Worm (Caenorhabditis elegans) whole organism, young adult: Measurements from ENCODE around the gene tin-9.2.

ENCODE experiments used
- B0336.3 ChIP-seq: fragments of 200-800 bp; sonication (Bioruptor generic); IDR thresholded peaks from 2 replicates; pipeline ENCODE4 v1.3.6; 2022; ENCODE audit warnings: missing genetic modification characterization, missing compliant biosample characterization
- D2030.7 ChIP-seq: fragments of 200-800 bp; sonication (Bioruptor generic); IDR thresholded peaks from 2 replicates; pipeline ENCODE4 v1.3.6; 2022; ENCODE audit warnings: missing genetic modification reagents, missing genetic modification characterization, missing compliant biosample characterization
- F10E7.11 ChIP-seq: sonication (generic microtip); optimal IDR thresholded peaks from 2 replicates; lab custom pipeline; 2017; ENCODE audit warnings: mild to moderate bottlenecking, missing genetic modification characterization, moderate library complexity, missing compliant biosample characterization
- F22D6.2 ChIP-seq: sonication (generic microtip); optimal IDR thresholded peaks from 2 replicates; lab custom pipeline; 2016; ENCODE audit warnings: mild to moderate bottlenecking, missing genetic modification characterization, missing compliant biosample characterization
- F23B12.7 ChIP-seq: sonication (generic microtip); optimal IDR thresholded peaks from 2 replicates; lab custom pipeline; 2017; ENCODE audit warnings: missing genetic modification characterization, mild to moderate bottlenecking, missing compliant biosample characterization, antibody characterized with exemption, moderate library complexity; ENCODE audit not compliant: insufficient read depth
- F57C9.4 ChIP-seq: sonication (generic microtip); optimal IDR thresholded peaks from 2 replicates; lab custom pipeline; 2017; ENCODE audit warnings: mild to moderate bottlenecking, missing genetic modification characterization, missing compliant biosample characterization
- K11D2.4 ChIP-seq: fragments of 200-800 bp; sonication (Bioruptor generic); IDR thresholded peaks from 2 replicates; pipeline ENCODE4 v1.3.6; 2022; ENCODE audit warnings: missing genetic modification reagents, missing genetic modification characterization, missing compliant biosample characterization
- K12H6.12 ChIP-seq: fragments of 200-800 bp; sonication (Bioruptor generic); optimal IDR thresholded peaks from 2 replicates; lab custom pipeline; 2018; ENCODE audit warnings: mild to moderate bottlenecking, missing genetic modification characterization, missing compliant biosample characterization
- T26A5.8 ChIP-seq: sonication (generic microtip); optimal IDR thresholded peaks from 2 replicates; lab custom pipeline; 2016; ENCODE audit warnings: missing genetic modification characterization, missing compliant biosample characterization
- Y67H2A.10 ChIP-seq: fragments of 200-800 bp; sonication (Bioruptor generic); conservative IDR thresholded peaks from 2 replicates; pipeline ENCODE4 v1.3.6; 2022; ENCODE audit warnings: missing genetic modification reagents, missing genetic modification characterization, missing compliant biosample characterization
- ZK185.1 ChIP-seq: sonication (generic microtip); optimal IDR thresholded peaks from 2 replicates; lab custom pipeline; 2016; ENCODE audit warnings: mild to moderate bottlenecking, missing genetic modification characterization, missing compliant biosample characterization; ENCODE audit not compliant: poor library complexity, severe bottlenecking
- akir-1 ChIP-seq: fragments of 200-800 bp; sonication (Bioruptor generic); optimal IDR thresholded peaks from 2 replicates; lab custom pipeline; 2018; ENCODE audit warnings: mild to moderate bottlenecking, missing genetic modification characterization, moderate library complexity, missing compliant biosample characterization
- athp-1 ChIP-seq: sonication (generic microtip); optimal IDR thresholded peaks from 2 replicates; lab custom pipeline; 2017; ENCODE audit warnings: mild to moderate bottlenecking, missing genetic modification characterization, missing compliant biosample characterization
- bed-2 ChIP-seq: fragments of 200-800 bp; sonication (Bioruptor generic); IDR thresholded peaks from 2 replicates; pipeline ENCODE4 v1.3.6; 2022; ENCODE audit warnings: missing genetic modification reagents, missing genetic modification characterization, missing compliant biosample characterization
- ceh-27 ChIP-seq: fragments of 200-800 bp; sonication (Bioruptor generic); optimal IDR thresholded peaks from 2 replicates; lab custom pipeline; 2018; ENCODE audit warnings: mild to moderate bottlenecking, missing genetic modification characterization, moderate library complexity, missing compliant biosample characterization
- ceh-91 ChIP-seq: fragments of 200-800 bp; sonication (Bioruptor generic); IDR thresholded peaks from 2 replicates; pipeline ENCODE4 v1.3.6; 2022; ENCODE audit warnings: missing genetic modification reagents, missing genetic modification characterization, missing compliant biosample characterization
- dox-1 ChIP-seq: fragments of 200-800 bp; sonication (Bioruptor generic); IDR thresholded peaks from 2 replicates; pipeline ENCODE4 v1.3.6; 2022; ENCODE audit warnings: missing genetic modification reagents, missing genetic modification characterization, missing compliant biosample characterization
- dpff-1 ChIP-seq: sonication (generic microtip); optimal IDR thresholded peaks from 2 replicates; lab custom pipeline; 2017; ENCODE audit warnings: mild to moderate bottlenecking, missing genetic modification characterization, missing compliant biosample characterization
- efl-1 ChIP-seq: fragments of 150-350 bp; optimal IDR thresholded peaks from 2 replicates; lab custom pipeline; 2014; ENCODE audit warnings: missing biosample characterization, missing genetic modification reagents, missing genetic modification characterization
- ets-4 ChIP-seq: fragments of 200-800 bp; sonication (Bioruptor generic); optimal IDR thresholded peaks from 2 replicates; lab custom pipeline; 2018; ENCODE audit warnings: mild to moderate bottlenecking, missing genetic modification characterization, missing compliant biosample characterization
- hlh-12 ChIP-seq: sonication (generic microtip); optimal IDR thresholded peaks from 2 replicates; lab custom pipeline; 2016; ENCODE audit warnings: missing genetic modification characterization, missing compliant biosample characterization
- hlh-26 ChIP-seq: fragments of 200-800 bp; sonication (Bioruptor generic); conservative IDR thresholded peaks from 2 replicates; pipeline ENCODE4 v1.3.6; 2022; ENCODE audit warnings: missing genetic modification reagents, missing genetic modification characterization, missing compliant biosample characterization
- hmg-1.2 ChIP-seq: fragments of 200-800 bp; sonication (Bioruptor generic); IDR thresholded peaks from 2 replicates; pipeline ENCODE4 v1.3.6; 2022; ENCODE audit warnings: missing genetic modification reagents, missing genetic modification characterization, missing compliant biosample characterization
- hrde-1 ChIP-seq: sonication (generic microtip); optimal IDR thresholded peaks from 2 replicates; lab custom pipeline; 2016; ENCODE audit warnings: missing genetic modification characterization, mild to moderate bottlenecking, missing compliant biosample characterization, moderate library complexity, missing genotype, missing genetic modification reagents, borderline replicate concordance
- hsf-1 ChIP-seq: fragments of 200-800 bp; sonication (Bioruptor generic); IDR thresholded peaks from 2 replicates; pipeline ENCODE4 v1.3.6; 2022; ENCODE audit warnings: missing genetic modification reagents, missing genetic modification characterization, missing compliant biosample characterization
- let-526 ChIP-seq: fragments of 200-800 bp; sonication (Bioruptor generic); IDR thresholded peaks from 2 replicates; pipeline ENCODE4 v1.3.6; 2022; ENCODE audit warnings: missing genetic modification reagents, missing genetic modification characterization, missing compliant biosample characterization
- lsl-1 ChIP-seq: fragments of 200-800 bp; sonication (Bioruptor generic); optimal IDR thresholded peaks from 2 replicates; lab custom pipeline; 2018; ENCODE audit warnings: mild to moderate bottlenecking, missing genetic modification characterization, moderate library complexity, missing compliant biosample characterization
- lsy-27 ChIP-seq: sonication (generic microtip); optimal IDR thresholded peaks from 2 replicates; lab custom pipeline; 2017; ENCODE audit warnings: missing genetic modification characterization, mild to moderate bottlenecking, missing compliant biosample characterization, antibody characterized with exemption, missing genotype, borderline replicate concordance; ENCODE audit not compliant: insufficient read depth
- madf-3 ChIP-seq: fragments of 200-800 bp; sonication (Bioruptor generic); IDR thresholded peaks from 2 replicates; pipeline ENCODE4 v1.3.6; 2022; ENCODE audit warnings: missing genetic modification reagents, missing genetic modification characterization, missing compliant biosample characterization
- mel-28 ChIP-seq: sonication (generic microtip); optimal IDR thresholded peaks from 2 replicates; lab custom pipeline; 2016; ENCODE audit warnings: borderline replicate concordance, mild to moderate bottlenecking, missing genetic modification characterization, missing compliant biosample characterization
- mes-4 ChIP-seq: sonication (generic microtip); optimal IDR thresholded peaks from 2 replicates; lab custom pipeline; 2016; ENCODE audit warnings: missing genotype, missing genetic modification characterization, missing compliant biosample characterization
- mxl-1 ChIP-seq: sonication (generic microtip); optimal IDR thresholded peaks from 2 replicates; lab custom pipeline; 2016; ENCODE audit warnings: missing genetic modification characterization, missing compliant biosample characterization
- nfya-2 ChIP-seq: fragments of 200-800 bp; sonication (Bioruptor generic); IDR thresholded peaks from 2 replicates; pipeline ENCODE4 v1.3.6; 2022; ENCODE audit warnings: missing genetic modification reagents, missing genetic modification characterization, missing compliant biosample characterization
- nfyb-1 ChIP-seq: fragments of 200-800 bp; sonication (Bioruptor generic); IDR thresholded peaks from 2 replicates; pipeline ENCODE4 v1.3.6; 2022; ENCODE audit warnings: missing genetic modification reagents, missing genetic modification characterization, missing compliant biosample characterization
- nhr-120 ChIP-seq: fragments of 200-800 bp; sonication (Bioruptor generic); IDR thresholded peaks from 2 replicates; pipeline ENCODE4 v1.3.6; 2022; ENCODE audit warnings: missing genetic modification characterization, missing compliant biosample characterization
- pha-4 ChIP-seq: fragments of 150-350 bp; sonication (generic microtip); optimal IDR thresholded peaks from 2 replicates; lab custom pipeline; 2014; ENCODE audit warnings: missing biosample characterization, missing genetic modification reagents, missing genetic modification characterization
- rec-8 ChIP-seq, 2 experiments: sonication (generic microtip); optimal IDR thresholded peaks; 2 replicates each; lab custom pipeline; 2016; ENCODE audit warnings: mild to moderate bottlenecking in 2 of 2, missing genetic modification characterization in 2 of 2, missing genetic modification reagents in 2 of 2, missing genotype in 2 of 2, missing biosample characterization in 1 of 2, missing compliant biosample characterization in 1 of 2, moderate library complexity in 1 of 2
- repo-1 ChIP-seq: sonication (generic microtip); optimal IDR thresholded peaks from 2 replicates; lab custom pipeline; 2017; ENCODE audit warnings: mild to moderate bottlenecking, missing genetic modification characterization, missing compliant biosample characterization
- sdz-38 ChIP-seq: sonication (generic microtip); optimal IDR thresholded peaks from 2 replicates; lab custom pipeline; 2016; ENCODE audit warnings: missing genotype, missing genetic modification characterization, missing compliant biosample characterization
- somi-1 ChIP-seq: fragments of 200-800 bp; sonication (Bioruptor generic); optimal IDR thresholded peaks from 2 replicates; lab custom pipeline; 2018; ENCODE audit warnings: mild to moderate bottlenecking, missing genetic modification characterization, missing compliant biosample characterization
- unc-62 ChIP-seq: fragments of 150-350 bp; optimal IDR thresholded peaks from 2 replicates; lab custom pipeline; 2014; ENCODE audit warnings: missing biosample characterization, missing genetic modification reagents, missing genetic modification characterization
- xnd-1 ChIP-seq: sonication (generic microtip); optimal IDR thresholded peaks from 2 replicates; lab custom pipeline; 2016; ENCODE audit warnings: missing genotype, missing genetic modification reagents, missing genetic modification characterization, missing compliant biosample characterization
- ztf-18 ChIP-seq: sonication (generic microtip); optimal IDR thresholded peaks from 2 replicates; lab custom pipeline; 2016; ENCODE audit warnings: missing genotype, mild to moderate bottlenecking, missing genetic modification characterization, missing compliant biosample characterization
- ztf-25 ChIP-seq: fragments of 200-800 bp; sonication (Bioruptor generic); IDR thresholded peaks from 2 replicates; pipeline ENCODE4 v1.3.6; 2022; ENCODE audit warnings: missing genetic modification reagents, missing genetic modification characterization, missing compliant biosample characterization
- ztf-3 ChIP-seq: fragments of 200-800 bp; sonication (Bioruptor generic); optimal IDR thresholded peaks from 2 replicates; lab custom pipeline; 2018; ENCODE audit warnings: mild to moderate bottlenecking, missing genetic modification characterization, missing compliant biosample characterization

tin-9.2 gene

DNA sequence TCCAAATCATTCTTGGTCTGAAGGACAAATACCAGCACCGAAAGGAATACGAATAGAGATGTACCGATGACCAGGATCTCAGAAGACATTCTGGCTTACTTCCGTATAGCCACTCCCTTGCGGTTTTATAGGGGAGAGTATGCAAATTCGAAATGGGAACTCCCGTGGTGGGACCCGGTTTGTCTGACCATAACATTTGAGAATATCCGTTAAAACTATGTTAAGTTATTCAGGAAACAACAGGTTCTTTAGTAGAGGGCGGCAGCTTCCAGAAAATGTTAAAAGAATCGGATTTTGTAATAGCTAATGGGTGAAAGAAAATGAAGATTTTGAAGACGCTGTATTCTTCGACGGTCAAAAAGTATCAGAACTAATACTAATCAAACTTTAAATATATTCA, 31.6 kb upstream of the tin-9.2 start, which contains the start of gene col-131:
Gene col-131 (minus strand): TSS at position 101 of the 400 bp plus-strand sequence.
- TF ChIP-seq athp-1 (tag; lab: Kevin White, UChicago) (no peak), akir-1 (GFP tag; lab: Kevin White, UChicago) (no peak), ztf-3 (no peak), Y67H2A.10 (no peak), ztf-25 (no peak), K11D2.4 (GFP tag; lab: Robert Waterston, UW) (no peak), ets-4 (GFP tag; lab: Kevin White, UChicago) (no peak), dpff-1 (no peak), unc-62 (GFP tag; lab: Kevin White, UChicago) (no peak), nhr-120 (no peak), T26A5.8 (tag; lab: Kevin White, UChicago) (no peak), dox-1 (GFP tag; lab: Robert Waterston, UW) (no peak), B0336.3 (GFP tag; lab: Robert Waterston, UW) (no peak), F22D6.2 (tag; lab: Kevin White, UChicago) (no peak), let-526 (GFP tag; lab: Robert Waterston, UW) (no peak), somi-1 (GFP tag; lab: Kevin White, UChicago) (no peak)

ce11 chrIV:13068451-13068850, 30.3 kb upstream of the tin-9.2 start, which contains the start of gene scl-6:
TSS of gene scl-6 (plus strand) at chrIV:13068751.
- TF ChIP-seq hrde-1 (no peak), hsf-1 (GFP tag; lab: Robert Waterston, UW) (no peak), ceh-91 (GFP tag; lab: Robert Waterston, UW) (no peak), K12H6.12 (tag; lab: Kevin White, UChicago) (no peak), Y67H2A.10 (no peak), sdz-38 (tag; lab: Kevin White, UChicago) (no peak), D2030.7 (no peak), lsl-1 (GFP tag; lab: Kevin White, UChicago) (no peak), F10E7.11 (no peak), efl-1 (GFP tag; lab: Kevin White, UChicago) (no peak), let-526 (GFP tag; lab: Robert Waterston, UW) (no peak), nfya-2 (no peak), xnd-1 (tag; lab: Kevin White, UChicago) (no peak)

- TF ChIP-seq pha-4 (tag; lab: Kevin White, UChicago) (no peak), F23B12.7 (tag; lab: Kevin White, UChicago) (no peak), ceh-27 (no peak), hlh-26 (GFP tag; lab: Robert Waterston, UW) (no peak), hmg-1.2 (GFP tag; lab: Robert Waterston, UW) (no peak), F57C9.4 (tag; lab: Kevin White, UChicago) (no peak), madf-3 (GFP tag; lab: Robert Waterston, UW) (no peak), ZK185.1 (tag; lab: Kevin White, UChicago) (no peak), nfyb-1 (GFP tag; lab: Robert Waterston, UW) (no peak), repo-1 (tag; lab: Kevin White, UChicago) (no peak), mel-28 (tag; lab: Kevin White, UChicago) (no peak), ztf-18 (tag; lab: Kevin White, UChicago) (no peak), sdz-38 (tag; lab: Kevin White, UChicago) (no peak), mes-4 (tag; lab: Kevin White, UChicago) (no peak), bed-2 (no peak), lsy-27 (tag; lab: Kevin White, UChicago) (no peak), rec-8 (tag; optimal IDR thresholded peaks at IDR 0.05; lab: Kevin White, UChicago) (no peak), hlh-12 (tag; lab: Kevin White, UChicago) (no peak), mxl-1 (tag; lab: Kevin White, UChicago) (no peak), akir-1 (GFP tag; lab: Kevin White, UChicago) (no peak)
- TF ChIP-seq, all 124 proteins: peak for 0
Observed at ce11 chrIV:13070142-13070541, 28.7 kb upstream of the tin-9.2 start, which contains the start of gene scl-7. TSS of gene scl-7 (plus strand) at chrIV:13070442.
